Fruit fly (Drosophila melanogaster) whole organism, prepupa: ENCODE measurements around the gene CG34462.

ENCODE experiments used
- CG16779 ChIP-seq: fragments of 200-800 bp; sonication (Bioruptor generic); optimal IDR thresholded peaks from 3 replicates; lab custom pipeline; 2017; ENCODE audit warnings: missing biosample characterization, mild to moderate bottlenecking, missing genetic modification characterization
- CG4318 ChIP-seq: fragments of 200-800 bp; sonication (Bioruptor generic); optimal IDR thresholded peaks from 3 replicates; lab custom pipeline; 2017; ENCODE audit warnings: missing biosample characterization, mild to moderate bottlenecking, missing genetic modification characterization
- CG6808 ChIP-seq: fragments of 200-800 bp; sonication (Bioruptor generic); optimal IDR thresholded peaks from 3 replicates; lab custom pipeline; 2017; ENCODE audit warnings: missing biosample characterization, missing genetic modification characterization, mild to moderate bottlenecking, moderate library complexity, missing genetic modification reagents
- CG8632 ChIP-seq: fragments of 200-800 bp; sonication (Bioruptor generic); optimal IDR thresholded peaks from 3 replicates; lab custom pipeline; 2016; ENCODE audit warnings: missing biosample characterization, missing genetic modification characterization
- Eip78C ChIP-seq: fragments of 200-800 bp; sonication (Bioruptor generic); peaks from one replicate; lab custom pipeline; 2016; ENCODE audit warnings: missing biosample characterization, missing genetic modification characterization
- fd59A ChIP-seq: fragments of 200-800 bp; sonication (Bioruptor generic); optimal IDR thresholded peaks from 2 replicates; lab custom pipeline; 2017; ENCODE audit warnings: missing biosample characterization, mild to moderate bottlenecking, missing genetic modification characterization, missing genetic modification reagents
- fd85E ChIP-seq: fragments of 200-800 bp; sonication (Bioruptor generic); optimal IDR thresholded peaks from 3 replicates; lab custom pipeline; 2016; ENCODE audit warnings: missing biosample characterization, missing genetic modification characterization
- pdm3 ChIP-seq: fragments of 200-800 bp; sonication (Bioruptor generic); optimal IDR thresholded peaks from 3 replicates; lab custom pipeline; 2016; ENCODE audit warnings: missing biosample characterization, missing genetic modification characterization
- topi ChIP-seq: fragments of 200-800 bp; sonication (Bioruptor generic); optimal IDR thresholded peaks from 3 replicates; lab custom pipeline; 2016; ENCODE audit warnings: missing biosample characterization, missing genetic modification characterization

DNA sequence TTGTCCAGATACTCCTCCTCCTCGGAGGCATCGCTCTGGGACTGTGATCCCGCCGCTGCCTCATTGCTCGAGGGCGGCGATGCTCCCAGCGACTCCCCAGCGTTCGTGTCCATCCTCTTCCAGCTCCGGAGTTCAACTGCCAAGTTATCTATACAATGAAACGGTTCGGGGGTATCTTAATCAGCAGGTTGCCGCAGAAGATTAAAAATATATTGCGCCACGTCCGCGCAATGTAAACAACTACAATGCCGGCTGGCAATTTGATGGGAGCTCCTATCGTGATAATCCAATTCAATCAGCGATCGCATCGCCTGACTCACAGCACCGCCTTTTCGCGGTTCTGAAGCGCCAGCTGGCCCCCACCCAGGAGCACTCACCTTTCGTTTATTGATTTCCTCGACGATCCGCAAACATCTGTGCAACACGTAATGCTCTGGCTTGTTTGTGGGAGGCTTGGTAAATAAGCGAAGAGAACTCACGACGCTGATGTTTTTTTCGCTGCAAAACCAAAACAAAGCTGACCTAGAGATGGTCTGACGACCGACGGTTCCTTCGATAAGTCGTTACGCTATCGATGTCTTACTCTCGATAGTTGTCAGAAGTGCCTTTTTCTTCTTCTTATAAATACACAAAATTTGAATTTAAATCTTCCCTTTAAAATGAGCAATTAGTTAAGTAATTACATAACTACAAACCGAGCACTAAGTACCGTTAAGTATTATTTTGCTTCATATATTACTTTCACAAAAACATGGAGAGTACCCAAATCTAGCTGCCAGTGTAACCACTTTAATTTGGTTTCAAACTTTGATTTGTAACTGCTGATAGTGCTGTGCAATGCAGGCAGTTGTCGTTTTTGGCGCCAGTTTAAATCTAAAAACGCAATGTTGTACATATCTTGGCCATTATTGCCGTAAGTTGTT lies 38.8 kb upstream of the CG34462 start, which contains the start of gene cert:
- no peak for TF ChIP-seq fd59A (GFP tag; lab: Kevin White, UChicago)
- no peak for TF ChIP-seq fd85E
- TF ChIP-seq pdm3 (GFP tag; lab: Kevin White, UChicago), result peak; percentile 37
- TF ChIP-seq CG16779 (tag; lab: Kevin White, UChicago), result no peak
- peak; percentile 78 for TF ChIP-seq Eip78C (GFP tag; lab: Kevin White, UChicago)
- TF ChIP-seq CG4318 (GFP tag; lab: Kevin White, UChicago), result no peak
- no peak for TF ChIP-seq topi (GFP tag; lab: Kevin White, UChicago)
- peak; percentile 3 for TF ChIP-seq CG6808 (GFP tag; lab: Kevin White, UChicago)
- peak; percentile 51 for TF ChIP-seq CG8632 (GFP tag; lab: Kevin White, UChicago)
